Fruit fly (Drosophila melanogaster) whole organism, embryonic: ENCODE results near the gene CG3726.

Experiments
- Ada2b ChIP-seq: fragments of 200-800 bp; sonication (Bioruptor generic); IDR thresholded peaks from 2 replicates; pipeline ENCODE4 v1.3.6; 2022; ENCODE audit warnings: missing biosample characterization, missing genetic modification characterization
- Atf-2 ChIP-seq: fragments of 200-800 bp; sonication (Bioruptor generic); optimal IDR thresholded peaks from 2 replicates; lab custom pipeline; 2016; ENCODE audit warnings: missing biosample characterization, missing genetic modification characterization
- Bdp1 ChIP-seq: fragments of 200-800 bp; sonication (Bioruptor generic); optimal IDR thresholded peaks from 3 replicates; lab custom pipeline; 2016; ENCODE audit warnings: missing biosample characterization, missing genetic modification characterization
- CG10462 ChIP-seq: fragments of 200-800 bp; sonication (Bioruptor generic); optimal IDR thresholded peaks from 2 replicates; lab custom pipeline; 2016; ENCODE audit warnings: missing biosample characterization, missing genetic modification characterization
- CG11560 ChIP-seq: fragments of 200-800 bp; sonication (Bioruptor generic); IDR thresholded peaks from 3 replicates; pipeline ENCODE4 v1.3.6; 2022; ENCODE audit warnings: missing biosample characterization, missing genetic modification characterization
- CG12659 ChIP-seq: fragments of 200-800 bp; sonication (Bioruptor generic); optimal IDR thresholded peaks from 3 replicates; lab custom pipeline; 2017; ENCODE audit warnings: mild to moderate bottlenecking, missing biosample characterization, missing genetic modification reagents, missing genetic modification characterization
- CG13624 ChIP-seq: fragments of 200-800 bp; sonication (Bioruptor generic); optimal IDR thresholded peaks from 2 replicates; lab custom pipeline; 2016; ENCODE audit warnings: missing biosample characterization, missing genetic modification characterization
- CG14860 ChIP-seq: fragments of 200-800 bp; sonication (Bioruptor generic); IDR thresholded peaks from 3 replicates; pipeline ENCODE4 v1.3.6; 2022; ENCODE audit warnings: missing biosample characterization, missing genetic modification characterization; ENCODE audit not compliant: partially characterized antibody
- CG15696 ChIP-seq: fragments of 200-800 bp; sonication (Bioruptor generic); optimal IDR thresholded peaks from 2 replicates; lab custom pipeline; 2019; ENCODE audit warnings: missing biosample characterization, mild to moderate bottlenecking, missing genetic modification characterization, moderate library complexity
- CG1647 ChIP-seq: fragments of 200-800 bp; sonication (Bioruptor generic); optimal IDR thresholded peaks from 3 replicates; lab custom pipeline; 2016; ENCODE audit warnings: missing biosample characterization, missing genetic modification characterization
- CG16813 ChIP-seq: fragments of 200-800 bp; sonication (Bioruptor generic); IDR thresholded peaks from 3 replicates; pipeline ENCODE4 v1.3.6; 2022; ENCODE audit warnings: missing biosample characterization, missing genetic modification characterization; ENCODE audit not compliant: partially characterized antibody
- CG17612 ChIP-seq: fragments of 200-800 bp; sonication (Bioruptor generic); IDR thresholded peaks from 2 replicates; pipeline ENCODE4 v1.3.6; 2022; ENCODE audit warnings: missing biosample characterization, missing genetic modification characterization
- CG32532 ChIP-seq: fragments of 200-800 bp; sonication (Bioruptor generic); IDR thresholded peaks from 2 replicates; pipeline ENCODE4 v1.3.6; 2022; ENCODE audit warnings: missing biosample characterization, missing genetic modification characterization
- CG5180 ChIP-seq: fragments of 200-800 bp; sonication (Bioruptor generic); optimal IDR thresholded peaks from 3 replicates; lab custom pipeline; 2017; ENCODE audit warnings: missing biosample characterization, missing genetic modification characterization, mild to moderate bottlenecking, moderate library complexity, missing genetic modification reagents
- CG6254 ChIP-seq: fragments of 200-800 bp; sonication (Bioruptor generic); optimal IDR thresholded peaks from 3 replicates; lab custom pipeline; 2017; ENCODE audit warnings: mild to moderate bottlenecking, missing biosample characterization, missing genetic modification reagents, missing genetic modification characterization
- CG8388 ChIP-seq: fragments of 200-800 bp; sonication (Bioruptor generic); optimal IDR thresholded peaks from 2 replicates; lab custom pipeline; 2019; ENCODE audit warnings: missing biosample characterization, mild to moderate bottlenecking, missing genetic modification characterization, moderate library complexity
- CG8944 ChIP-seq: fragments of 200-800 bp; sonication (Bioruptor generic); optimal IDR thresholded peaks from 3 replicates; lab custom pipeline; 2016; ENCODE audit warnings: missing biosample characterization, missing genetic modification characterization
- CG9437 ChIP-seq: fragments of 200-800 bp; sonication (Bioruptor generic); optimal IDR thresholded peaks from 2 replicates; lab custom pipeline; 2018; ENCODE audit warnings: missing biosample characterization, mild to moderate bottlenecking, missing genetic modification characterization
- CG9609 ChIP-seq: fragments of 200-800 bp; sonication (Bioruptor generic); optimal IDR thresholded peaks from 3 replicates; lab custom pipeline; 2016; ENCODE audit warnings: missing biosample characterization, missing genetic modification characterization
- CG9817 ChIP-seq: fragments of 200-800 bp; sonication (Bioruptor generic); optimal IDR thresholded peaks from 2 replicates; lab custom pipeline; 2018; ENCODE audit warnings: missing biosample characterization, mild to moderate bottlenecking, missing genetic modification characterization, moderate library complexity
- Dbx ChIP-seq: fragments of 200-800 bp; sonication (Bioruptor generic); IDR thresholded peaks from 3 replicates; pipeline ENCODE4 v1.3.6; 2022; ENCODE audit warnings: missing biosample characterization, missing genetic modification characterization
- Dfd ChIP-seq, 2 experiments: fragments of >200 bp; optimal IDR thresholded peaks; 2 replicates each; lab custom pipeline; 2017; ENCODE audit warnings: missing biosample characterization in 2 of 2, missing genetic modification characterization in 2 of 2
- Dip3 ChIP-seq: fragments of 200-800 bp; sonication (Bioruptor generic); optimal IDR thresholded peaks from 3 replicates; lab custom pipeline; 2016; ENCODE audit warnings: missing biosample characterization, missing genetic modification characterization
- Fer1 ChIP-seq: fragments of 200-800 bp; sonication (Bioruptor generic); optimal IDR thresholded peaks from 2 replicates; lab custom pipeline; 2017; ENCODE audit warnings: missing biosample characterization, mild to moderate bottlenecking, missing genetic modification characterization
- Fer3 ChIP-seq: fragments of 200-800 bp; sonication (Bioruptor generic); optimal IDR thresholded peaks from 2 replicates; lab custom pipeline; 2018; ENCODE audit warnings: missing biosample characterization, mild to moderate bottlenecking, missing genetic modification characterization, moderate library complexity
- GATAe ChIP-seq: fragments of 200-800 bp; sonication (Bioruptor generic); conservative IDR thresholded peaks from 2 replicates; pipeline ENCODE4 v1.3.6; 2022; ENCODE audit warnings: missing biosample characterization, missing genetic modification characterization
- Lhr ChIP-seq: fragments of 200-800 bp; sonication (Bioruptor generic); optimal IDR thresholded peaks from 3 replicates; lab custom pipeline; 2017; ENCODE audit warnings: mild to moderate bottlenecking, missing biosample characterization, missing genetic modification reagents, missing genetic modification characterization
- Oaz ChIP-seq: fragments of 200-800 bp; sonication (Bioruptor generic); IDR thresholded peaks from 2 replicates; pipeline ENCODE4 v1.3.6; 2022; ENCODE audit warnings: missing biosample characterization, missing genetic modification characterization
- Ssrp ChIP-seq: fragments of 200-800 bp; sonication (Bioruptor generic); optimal IDR thresholded peaks from 2 replicates; lab custom pipeline; 2018; ENCODE audit warnings: missing biosample characterization, mild to moderate bottlenecking, missing genetic modification characterization, moderate library complexity
- ab ChIP-seq: fragments of 200-800 bp; sonication (Bioruptor generic); optimal IDR thresholded peaks from 2 replicates; lab custom pipeline; 2016; ENCODE audit warnings: missing biosample characterization, missing genetic modification characterization
- ara ChIP-seq: fragments of 200-800 bp; sonication (Bioruptor generic); IDR thresholded peaks from 2 replicates; pipeline ENCODE4 v1.3.6; 2022; ENCODE audit warnings: missing biosample characterization, missing genetic modification characterization
- ase ChIP-seq: fragments of 200-800 bp; sonication (Bioruptor generic); IDR thresholded peaks from 3 replicates; pipeline ENCODE4 v1.3.6; 2022; ENCODE audit warnings: missing biosample characterization, missing genetic modification characterization
- croc ChIP-seq: fragments of 200-800 bp; sonication (Bioruptor generic); conservative IDR thresholded peaks from 3 replicates; pipeline ENCODE4 v1.3.6; 2022; ENCODE audit warnings: missing biosample characterization, missing genetic modification characterization
- cwo ChIP-seq: fragments of 200-800 bp; sonication (Bioruptor generic); optimal IDR thresholded peaks from 3 replicates; lab custom pipeline; 2017; ENCODE audit warnings: missing biosample characterization, missing genetic modification characterization, mild to moderate bottlenecking, moderate library complexity, missing genetic modification reagents
- esg ChIP-seq: fragments of 200-800 bp; sonication (Bioruptor generic); conservative IDR thresholded peaks from 2 replicates; pipeline ENCODE4 v1.3.6; 2022; ENCODE audit warnings: missing biosample characterization, missing genetic modification characterization
- gcm2 ChIP-seq: fragments of 200-800 bp; sonication (Bioruptor generic); optimal IDR thresholded peaks from 2 replicates; lab custom pipeline; 2016; ENCODE audit warnings: missing biosample characterization, missing genetic modification characterization
- grn ChIP-seq: fragments of 200-800 bp; sonication (Bioruptor generic); optimal IDR thresholded peaks from 3 replicates; lab custom pipeline; 2017; ENCODE audit warnings: missing biosample characterization, missing genetic modification characterization
- kah ChIP-seq: fragments of 200-800 bp; sonication (Bioruptor generic); optimal IDR thresholded peaks from 2 replicates; lab custom pipeline; 2018; ENCODE audit warnings: missing biosample characterization, mild to moderate bottlenecking, missing genetic modification characterization
- ken ChIP-seq: fragments of 200-800 bp; sonication (Bioruptor generic); IDR thresholded peaks from 3 replicates; pipeline ENCODE4 v1.3.6; 2022; ENCODE audit warnings: missing biosample characterization, missing genetic modification characterization
- kni ChIP-seq: fragments of 200-800 bp; sonication (Bioruptor generic); optimal IDR thresholded peaks from 3 replicates; lab custom pipeline; 2017; ENCODE audit warnings: mild to moderate bottlenecking, missing biosample characterization, missing genetic modification reagents, missing genetic modification characterization
- lbe ChIP-seq: fragments of 200-800 bp; sonication (Bioruptor generic); optimal IDR thresholded peaks from 2 replicates; lab custom pipeline; 2016; ENCODE audit warnings: missing biosample characterization, mild to moderate bottlenecking, missing genetic modification characterization
- otp ChIP-seq: fragments of 200-800 bp; sonication (Bioruptor generic); IDR thresholded peaks from 3 replicates; pipeline ENCODE4, ENCODE4 v1.3.6; 2022; ENCODE audit warnings: missing biosample characterization, missing genetic modification characterization
- pho ChIP-seq: fragments of 200-800 bp; sonication (Bioruptor generic); optimal IDR thresholded peaks from 2 replicates; lab custom pipeline; 2016; ENCODE audit warnings: missing biosample characterization, missing genetic modification characterization
- psq ChIP-seq: fragments of 200-800 bp; sonication (Bioruptor generic); optimal IDR thresholded peaks from 2 replicates; lab custom pipeline; 2017; ENCODE audit warnings: missing biosample characterization, missing genetic modification characterization
- ranshi ChIP-seq: fragments of 200-800 bp; sonication (Bioruptor generic); IDR thresholded peaks from 2 replicates; pipeline ENCODE4 v1.3.6; 2022; ENCODE audit warnings: missing biosample characterization, missing genetic modification characterization
- run ChIP-seq: fragments of 200-800 bp; sonication (Bioruptor generic); optimal IDR thresholded peaks from 3 replicates; lab custom pipeline; 2018; ENCODE audit warnings: missing biosample characterization, mild to moderate bottlenecking, missing genetic modification characterization
- scrt ChIP-seq: fragments of 200-800 bp; sonication (Bioruptor generic); optimal IDR thresholded peaks from 2 replicates; lab custom pipeline; 2018; ENCODE audit warnings: missing biosample characterization, mild to moderate bottlenecking, missing genetic modification characterization, moderate library complexity
- sens-2 ChIP-seq: fragments of 200-800 bp; sonication (Bioruptor generic); IDR thresholded peaks from 2 replicates; pipeline ENCODE4 v1.3.6; 2022; ENCODE audit warnings: missing biosample characterization, missing genetic modification characterization
- seq ChIP-seq: fragments of 200-800 bp; sonication (Bioruptor generic); IDR thresholded peaks from 2 replicates; pipeline ENCODE4 v1.3.6; 2022; ENCODE audit warnings: missing biosample characterization, missing genetic modification characterization
- tin ChIP-seq: fragments of 200-800 bp; sonication (Bioruptor generic); optimal IDR thresholded peaks from 3 replicates; lab custom pipeline; 2016; ENCODE audit warnings: missing biosample characterization, missing genetic modification characterization
- wek ChIP-seq: fragments of 200-800 bp; sonication (Bioruptor generic); optimal IDR thresholded peaks from 3 replicates; lab custom pipeline; 2018; ENCODE audit warnings: missing biosample characterization, mild to moderate bottlenecking, missing genetic modification characterization, moderate library complexity
- wor ChIP-seq: fragments of 200-800 bp; sonication (Bioruptor generic); IDR thresholded peaks from 2 replicates; pipeline ENCODE4 v1.3.6; 2022; ENCODE audit warnings: missing biosample characterization, missing genetic modification characterization

The CG3726 gene

dm6 chrX:5923124-5923523 lies 6.2 kb downstream of the CG3726 start (continued):
- no peak for TF ChIP-seq ab (GFP tag; lab: Kevin White, UChicago)
- no peak for TF ChIP-seq pho (GFP tag; lab: Kevin White, UChicago)
- TF ChIP-seq otp (GFP tag; lab: Robert Waterston, UW): 0 out of 3 replicates have a peak, but pooled peaks have one; percentile 37
- TF ChIP-seq CG5180 (GFP tag; lab: Kevin White, UChicago): no peak
- no peak for TF ChIP-seq psq (GFP tag; lab: Kevin White, UChicago)
- TF ChIP-seq sens-2 (GFP tag; lab: Robert Waterston, UW): no peak
- TF ChIP-seq CG8944 (GFP tag; lab: Kevin White, UChicago): no peak
- TF ChIP-seq grn (GFP tag; lab: Kevin White, UChicago): no peak
- TF ChIP-seq CG9609 (GFP tag; lab: Kevin White, UChicago): no peak
- no peak for TF ChIP-seq Oaz (GFP tag; lab: Robert Waterston, UW)
- no peak for TF ChIP-seq CG8388
- TF ChIP-seq CG13624 (GFP tag; lab: Kevin White, UChicago): no peak
- no peak for TF ChIP-seq CG6254 (GFP tag; lab: Kevin White, UChicago)
- no peak for TF ChIP-seq CG12659
- no peak for TF ChIP-seq CG17612 (GFP tag; lab: Robert Waterston, UW)
- peak; percentile 13 for TF ChIP-seq Dip3
- no peak for TF ChIP-seq CG15696 (tag; lab: Kevin White, UChicago)
- no peak for TF ChIP-seq ranshi
- no peak for TF ChIP-seq gcm2 (GFP tag; lab: Kevin White, UChicago)
- no peak for TF ChIP-seq CG1647 (GFP tag; lab: Kevin White, UChicago)
- TF ChIP-seq seq (GFP tag; lab: Robert Waterston, UW): no peak
- no peak for TF ChIP-seq wek (GFP tag; lab: Kevin White, UChicago)
- no peak for TF ChIP-seq CG9437 (GFP tag; lab: Kevin White, UChicago)
- no peak for TF ChIP-seq ken (GFP tag; lab: Robert Waterston, UW)
- TF ChIP-seq tin: no peak
- no peak for TF ChIP-seq kni (GFP tag; lab: Kevin White, UChicago)
- no peak for TF ChIP-seq Atf-2 (GFP tag; lab: Kevin White, UChicago)
- no peak for TF ChIP-seq esg (GFP tag; lab: Robert Waterston, UW)
- no peak for TF ChIP-seq Lhr
- peak; percentile 26; the same call in 1 of the 2 replicates for TF ChIP-seq CG32532
- TF ChIP-seq Ssrp: peak; percentile 12
- no peak for TF ChIP-seq CG14860 (GFP tag; lab: Robert Waterston, UW)
- no peak for TF ChIP-seq croc (GFP tag; lab: Robert Waterston, UW)
- peak; percentile 42 for TF ChIP-seq Ada2b (GFP tag; lab: Robert Waterston, UW)
- TF ChIP-seq run (tag; lab: Kevin White, UChicago): no peak
- peak; percentile 32 for TF ChIP-seq lbe (GFP tag; lab: Kevin White, UChicago)
- TF ChIP-seq Fer1 (GFP tag; lab: Kevin White, UChicago): no peak
- no peak for TF ChIP-seq GATAe (GFP tag; lab: Robert Waterston, UW)
- TF ChIP-seq scrt (GFP tag; lab: Kevin White, UChicago): no peak
- no peak for TF ChIP-seq ara (GFP tag; lab: Robert Waterston, UW)
- 0 out of 3 replicates have a peak, but pooled peaks have one; percentile 5 for TF ChIP-seq ase (GFP tag; lab: Robert Waterston, UW)
- no peak for TF ChIP-seq CG10462 (GFP tag; lab: Kevin White, UChicago)
- TF ChIP-seq CG16813 (GFP tag; lab: Robert Waterston, UW): peak; percentile 33; the same call in 1 of the 3 replicates
- TF ChIP-seq Dfd (GFP tag; optimal IDR thresholded peaks at IDR 0.05; lab: Kevin White, UChicago): no peak
- TF ChIP-seq wor: no peak
- no peak for TF ChIP-seq kah (GFP tag; lab: Kevin White, UChicago)
- no peak for TF ChIP-seq Bdp1 (GFP tag; lab: Kevin White, UChicago)
- TF ChIP-seq Dbx (GFP tag; lab: Robert Waterston, UW): no peak
- peak; percentile 8 for TF ChIP-seq Fer3 (tag; lab: Kevin White, UChicago)
- TF ChIP-seq CG11560 (tag; lab: Robert Waterston, UW): no peak
- TF ChIP-seq CG9817: no peak
- TF ChIP-seq cwo (GFP tag; lab: Kevin White, UChicago): no peak
